Worm (Caenorhabditis elegans): Measurements from ENCODE around the gene acdh-10.
A peak's percentile ranks its signal among the peaks of the same experiment; 100 is the strongest.

acdh-10 gene

ce11 chrX:17176677-17177076, 38.0 kb downstream of the acdh-10 start, which contains the start of gene B0302.4:
Gene B0302.4 (minus strand): TSS chrX:17176777.
- no peak for TF ChIP-seq tbx-8 (GFP tag; optimal IDR thresholded peaks at IDR 0.05)
- TF ChIP-seq ces-1 (GFP tag; optimal IDR thresholded peaks at IDR 0.05), result no peak
- TF ChIP-seq hlh-1 (tag; optimal IDR thresholded peaks at IDR 0.05), result no peak
- TF ChIP-seq mep-1 (tag; optimal IDR thresholded peaks at IDR 0.05), result no peak
- no peak for TF ChIP-seq elt-1 (tag; optimal IDR thresholded peaks at IDR 0.05; ENCODE audit: borderline replicate concordance, insufficient read depth)
- TF ChIP-seq bed-3 (GFP tag; optimal IDR thresholded peaks at IDR 0.05), result no peak
- no peak for TF ChIP-seq unc-120 (tag; optimal IDR thresholded peaks at IDR 0.05; ENCODE audit: poor library complexity, severe bottlenecking)
- no peak for TF ChIP-seq unc-62 (GFP tag; optimal IDR thresholded peaks at IDR 0.05)
- no peak for TF ChIP-seq elt-3 (tag; optimal IDR thresholded peaks at IDR 0.05)

ce11 chrX:17170401-17170800, 44.3 kb downstream of the acdh-10 start:
- peak; percentile 86 for TF ChIP-seq ces-1 (GFP tag; optimal IDR thresholded peaks at IDR 0.05)
- no peak for TF ChIP-seq lsy-2 (tag; optimal IDR thresholded peaks at IDR 0.05)

DNA sequence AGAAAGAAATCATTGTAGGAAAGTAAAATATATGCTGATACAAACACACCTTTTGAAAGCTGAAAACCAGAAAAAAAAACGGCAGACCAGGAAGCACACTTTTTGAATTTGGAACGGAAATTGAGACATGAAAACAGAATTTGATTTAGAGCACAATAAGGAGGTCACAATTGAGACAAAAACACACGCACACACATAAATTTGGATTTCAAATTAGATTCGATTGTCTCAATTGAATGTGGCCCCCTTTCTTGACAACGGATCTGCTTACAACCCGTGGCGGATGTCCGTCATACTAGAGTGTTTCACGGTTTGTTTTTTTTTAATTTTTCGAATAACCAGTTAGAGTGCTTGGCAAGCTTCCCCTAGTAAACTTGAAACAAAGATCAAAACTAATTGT, 46.6 kb downstream of the acdh-10 start:
- TF ChIP-seq tbx-8 (GFP tag; optimal IDR thresholded peaks at IDR 0.05) (no peak), ceh-43 (GFP tag; optimal IDR thresholded peaks at IDR 0.05) (no peak), ceh-83 (GFP tag; optimal IDR thresholded peaks at IDR 0.05) (no peak), snpc-4 (tag; optimal IDR thresholded peaks at IDR 0.05) (no peak), flh-1 (GFP tag; optimal IDR thresholded peaks at IDR 0.05) (no peak), lsy-2 (tag; optimal IDR thresholded peaks at IDR 0.05) (no peak), blmp-1 (tag; optimal IDR thresholded peaks at IDR 0.05) (no peak)

All from whole organism, mixed stage, embryonic.